Worm (Caenorhabditis elegans) whole organism, young adult: Measurements from ENCODE around the gene T23F6.5.

Source experiments
- F22D6.2 ChIP-seq: sonication (generic microtip); optimal IDR thresholded peaks from 2 replicates; lab custom pipeline; 2016; ENCODE audit warnings: mild to moderate bottlenecking, missing genetic modification characterization, missing compliant biosample characterization
- F23B12.7 ChIP-seq: sonication (generic microtip); optimal IDR thresholded peaks from 2 replicates; lab custom pipeline; 2017; ENCODE audit warnings: missing genetic modification characterization, mild to moderate bottlenecking, missing compliant biosample characterization, antibody characterized with exemption, moderate library complexity; ENCODE audit not compliant: insufficient read depth
- F37B4.10 ChIP-seq: fragments of 200-800 bp; sonication (Bioruptor generic); IDR thresholded peaks from 2 replicates; pipeline ENCODE4 v1.3.6; 2022; ENCODE audit warnings: missing genetic modification characterization, missing compliant biosample characterization
- F39B2.1 ChIP-seq: fragments of 200-800 bp; sonication (Bioruptor generic); IDR thresholded peaks from 2 replicates; pipeline ENCODE4 v1.3.6; 2022; ENCODE audit warnings: missing genetic modification reagents, missing genetic modification characterization, missing compliant biosample characterization
- K12H6.12 ChIP-seq: fragments of 200-800 bp; sonication (Bioruptor generic); optimal IDR thresholded peaks from 2 replicates; lab custom pipeline; 2018; ENCODE audit warnings: mild to moderate bottlenecking, missing genetic modification characterization, missing compliant biosample characterization
- T26A5.8 ChIP-seq: sonication (generic microtip); optimal IDR thresholded peaks from 2 replicates; lab custom pipeline; 2016; ENCODE audit warnings: missing genetic modification characterization, missing compliant biosample characterization
- Y53F4B.3 ChIP-seq: fragments of 200-800 bp; sonication (Bioruptor generic); IDR thresholded peaks from 2 replicates; pipeline ENCODE4 v1.3.6; 2022; ENCODE audit warnings: missing genetic modification reagents, missing genetic modification characterization, missing compliant biosample characterization
- Y53G8AR.9 ChIP-seq: fragments of 200-800 bp; sonication (Bioruptor generic); conservative IDR thresholded peaks from 2 replicates; pipeline ENCODE4 v1.3.6; 2022; ENCODE audit warnings: missing genetic modification reagents, missing genetic modification characterization, missing compliant biosample characterization
- Y56A3A.18 ChIP-seq: fragments of 200-800 bp; sonication (Bioruptor generic); IDR thresholded peaks from 2 replicates; pipeline ENCODE4 v1.3.6; 2022; ENCODE audit warnings: missing genetic modification reagents, missing genetic modification characterization, missing compliant biosample characterization
- Y67H2A.10 ChIP-seq: fragments of 200-800 bp; sonication (Bioruptor generic); conservative IDR thresholded peaks from 2 replicates; pipeline ENCODE4 v1.3.6; 2022; ENCODE audit warnings: missing genetic modification reagents, missing genetic modification characterization, missing compliant biosample characterization
- Y95B8A.8 ChIP-seq: fragments of 200-800 bp; sonication (Bioruptor generic); IDR thresholded peaks from 2 replicates; pipeline ENCODE4 v1.3.6; 2022; ENCODE audit warnings: missing genetic modification reagents, missing genetic modification characterization, missing compliant biosample characterization
- akir-1 ChIP-seq: fragments of 200-800 bp; sonication (Bioruptor generic); optimal IDR thresholded peaks from 2 replicates; lab custom pipeline; 2018; ENCODE audit warnings: mild to moderate bottlenecking, missing genetic modification characterization, moderate library complexity, missing compliant biosample characterization
- ama-1 ChIP-seq, 3 experiments: fragments of 150-350 bp in 1 of 3; sonication (generic microtip) in 2 of 3; optimal IDR thresholded peaks; 2 replicates each; lab custom pipeline; 2014 to 2018; ENCODE audit warnings: missing biosample characterization in 2 of 3, missing genetic modification characterization in 2 of 3, missing genetic modification reagents in 2 of 3
- aptf-2 ChIP-seq: fragments of 200-800 bp; sonication (Bioruptor generic); conservative IDR thresholded peaks from 2 replicates; pipeline ENCODE4 v1.3.6; 2022; ENCODE audit warnings: missing genetic modification reagents, missing genetic modification characterization, missing compliant biosample characterization
- aptf-3 ChIP-seq: fragments of 200-800 bp; sonication (Bioruptor generic); IDR thresholded peaks from 2 replicates; pipeline ENCODE4 v1.3.6; 2022; ENCODE audit warnings: missing genetic modification characterization, missing compliant biosample characterization
- attf-5 ChIP-seq: fragments of 200-800 bp; sonication (Bioruptor generic); optimal IDR thresholded peaks from 2 replicates; lab custom pipeline; 2018; ENCODE audit warnings: mild to moderate bottlenecking, missing genetic modification characterization, missing compliant biosample characterization
- attf-6 ChIP-seq: fragments of 200-800 bp; sonication (Bioruptor generic); IDR thresholded peaks from 2 replicates; pipeline ENCODE4 v1.3.6; 2022; ENCODE audit warnings: missing genetic modification reagents, missing genetic modification characterization, missing compliant biosample characterization
- bed-2 ChIP-seq: fragments of 200-800 bp; sonication (Bioruptor generic); IDR thresholded peaks from 2 replicates; pipeline ENCODE4 v1.3.6; 2022; ENCODE audit warnings: missing genetic modification reagents, missing genetic modification characterization, missing compliant biosample characterization
- ceh-79 ChIP-seq: sonication (generic microtip); optimal IDR thresholded peaks from 2 replicates; lab custom pipeline; 2017; ENCODE audit warnings: mild to moderate bottlenecking, missing genetic modification characterization, missing compliant biosample characterization
- chd-7 ChIP-seq: sonication (generic microtip); optimal IDR thresholded peaks from 2 replicates; lab custom pipeline; 2016; ENCODE audit warnings: mild to moderate bottlenecking, missing genetic modification characterization, moderate library complexity, missing compliant biosample characterization
- dpff-1 ChIP-seq: sonication (generic microtip); optimal IDR thresholded peaks from 2 replicates; lab custom pipeline; 2017; ENCODE audit warnings: mild to moderate bottlenecking, missing genetic modification characterization, missing compliant biosample characterization
- ets-4 ChIP-seq: fragments of 200-800 bp; sonication (Bioruptor generic); optimal IDR thresholded peaks from 2 replicates; lab custom pipeline; 2018; ENCODE audit warnings: mild to moderate bottlenecking, missing genetic modification characterization, missing compliant biosample characterization
- hrde-1 ChIP-seq: sonication (generic microtip); optimal IDR thresholded peaks from 2 replicates; lab custom pipeline; 2016; ENCODE audit warnings: missing genetic modification characterization, mild to moderate bottlenecking, missing compliant biosample characterization, moderate library complexity, missing genotype, missing genetic modification reagents, borderline replicate concordance
- let-526 ChIP-seq: fragments of 200-800 bp; sonication (Bioruptor generic); IDR thresholded peaks from 2 replicates; pipeline ENCODE4 v1.3.6; 2022; ENCODE audit warnings: missing genetic modification reagents, missing genetic modification characterization, missing compliant biosample characterization
- lsy-27 ChIP-seq: sonication (generic microtip); optimal IDR thresholded peaks from 2 replicates; lab custom pipeline; 2017; ENCODE audit warnings: missing genetic modification characterization, mild to moderate bottlenecking, missing compliant biosample characterization, antibody characterized with exemption, missing genotype, borderline replicate concordance; ENCODE audit not compliant: insufficient read depth
- madf-10 ChIP-seq: sonication (generic microtip); optimal IDR thresholded peaks from 2 replicates; lab custom pipeline; 2016; ENCODE audit warnings: mild to moderate bottlenecking, missing genetic modification characterization, missing compliant biosample characterization
- madf-6 ChIP-seq: fragments of 200-800 bp; sonication (Bioruptor generic); IDR thresholded peaks from 2 replicates; pipeline ENCODE4 v1.3.6; 2022; ENCODE audit warnings: missing genetic modification reagents, missing genetic modification characterization, missing compliant biosample characterization
- madf-8 ChIP-seq: fragments of 200-800 bp; sonication (Bioruptor generic); conservative IDR thresholded peaks from 2 replicates; pipeline ENCODE4 v1.3.6; 2022; ENCODE audit warnings: missing genetic modification reagents, missing genetic modification characterization, missing compliant biosample characterization
- mcd-1 ChIP-seq: fragments of 200-800 bp; sonication (Bioruptor generic); IDR thresholded peaks from 2 replicates; pipeline ENCODE4 v1.3.6; 2022; ENCODE audit warnings: missing genetic modification reagents, missing genetic modification characterization, missing compliant biosample characterization
- mxl-1 ChIP-seq: sonication (generic microtip); optimal IDR thresholded peaks from 2 replicates; lab custom pipeline; 2016; ENCODE audit warnings: missing genetic modification characterization, missing compliant biosample characterization
- nfya-1 ChIP-seq: sonication (generic microtip); optimal IDR thresholded peaks from 2 replicates; lab custom pipeline; 2017; ENCODE audit warnings: antibody characterized with exemption, missing compliant biosample characterization, missing genetic modification characterization, borderline replicate concordance; ENCODE audit not compliant: insufficient read depth
- nfya-2 ChIP-seq: fragments of 200-800 bp; sonication (Bioruptor generic); IDR thresholded peaks from 2 replicates; pipeline ENCODE4 v1.3.6; 2022; ENCODE audit warnings: missing genetic modification reagents, missing genetic modification characterization, missing compliant biosample characterization
- nfyb-1 ChIP-seq: fragments of 200-800 bp; sonication (Bioruptor generic); IDR thresholded peaks from 2 replicates; pipeline ENCODE4 v1.3.6; 2022; ENCODE audit warnings: missing genetic modification reagents, missing genetic modification characterization, missing compliant biosample characterization
- nhr-179 ChIP-seq: sonication (generic microtip); optimal IDR thresholded peaks from 2 replicates; lab custom pipeline; 2016; ENCODE audit warnings: mild to moderate bottlenecking, missing genetic modification characterization, missing compliant biosample characterization
- pbrm-1 ChIP-seq: fragments of 200-800 bp; sonication (Bioruptor generic); IDR thresholded peaks from 2 replicates; pipeline ENCODE4 v1.3.6; 2022; ENCODE audit warnings: missing genetic modification reagents, missing genetic modification characterization, missing compliant biosample characterization
- rcor-1 ChIP-seq: fragments of 200-800 bp; sonication (Bioruptor generic); IDR thresholded peaks from 2 replicates; pipeline ENCODE4 v1.3.6; 2022; ENCODE audit warnings: missing genetic modification reagents, missing genetic modification characterization, missing compliant biosample characterization
- sdz-38 ChIP-seq: sonication (generic microtip); optimal IDR thresholded peaks from 2 replicates; lab custom pipeline; 2016; ENCODE audit warnings: missing genotype, missing genetic modification characterization, missing compliant biosample characterization
- snpc-1.1 ChIP-seq: sonication (generic microtip); optimal IDR thresholded peaks from 2 replicates; lab custom pipeline; 2017; ENCODE audit warnings: missing genetic modification characterization, mild to moderate bottlenecking, missing compliant biosample characterization, antibody characterized with exemption, moderate library complexity, missing genotype, missing genetic modification reagents; ENCODE audit not compliant: insufficient read depth
- snpc-1.3 ChIP-seq: sonication (generic microtip); optimal IDR thresholded peaks from 2 replicates; lab custom pipeline; 2017; ENCODE audit warnings: missing genetic modification characterization, mild to moderate bottlenecking, missing compliant biosample characterization, antibody characterized with exemption, moderate library complexity, missing genotype, missing genetic modification reagents; ENCODE audit not compliant: insufficient read depth
- sptf-2 ChIP-seq: fragments of 200-800 bp; sonication (Bioruptor generic); optimal IDR thresholded peaks from 2 replicates; lab custom pipeline; 2018; ENCODE audit warnings: mild to moderate bottlenecking, missing genetic modification characterization, missing compliant biosample characterization
- tlf-1 ChIP-seq: fragments of 200-800 bp; sonication (Bioruptor generic); optimal IDR thresholded peaks from 2 replicates; lab custom pipeline; 2018; ENCODE audit warnings: mild to moderate bottlenecking, missing genetic modification characterization, missing compliant biosample characterization
- unc-130 ChIP-seq: sonication (generic microtip); optimal IDR thresholded peaks from 2 replicates; lab custom pipeline; 2016; ENCODE audit warnings: missing genetic modification reagents, missing genetic modification characterization, missing compliant biosample characterization
- unc-62 ChIP-seq: fragments of 150-350 bp; optimal IDR thresholded peaks from 2 replicates; lab custom pipeline; 2014; ENCODE audit warnings: missing biosample characterization, missing genetic modification reagents, missing genetic modification characterization
- zim-3 ChIP-seq: sonication (generic microtip); optimal IDR thresholded peaks from 2 replicates; lab custom pipeline; 2017; ENCODE audit warnings: mild to moderate bottlenecking, missing genetic modification characterization, moderate library complexity, missing compliant biosample characterization
- ztf-22 ChIP-seq: fragments of 200-800 bp; sonication (Bioruptor generic); optimal IDR thresholded peaks from 2 replicates; lab custom pipeline; 2018; ENCODE audit warnings: mild to moderate bottlenecking, missing genetic modification characterization, moderate library complexity, missing compliant biosample characterization
- ztf-25 ChIP-seq: fragments of 200-800 bp; sonication (Bioruptor generic); IDR thresholded peaks from 2 replicates; pipeline ENCODE4 v1.3.6; 2022; ENCODE audit warnings: missing genetic modification reagents, missing genetic modification characterization, missing compliant biosample characterization
- ztf-28 ChIP-seq: fragments of 200-800 bp; sonication (Bioruptor generic); IDR thresholded peaks from 2 replicates; pipeline ENCODE4 v1.3.6; 2022; ENCODE audit warnings: missing genetic modification reagents, missing genetic modification characterization, missing compliant biosample characterization

The T23F6.5 gene

DNA sequence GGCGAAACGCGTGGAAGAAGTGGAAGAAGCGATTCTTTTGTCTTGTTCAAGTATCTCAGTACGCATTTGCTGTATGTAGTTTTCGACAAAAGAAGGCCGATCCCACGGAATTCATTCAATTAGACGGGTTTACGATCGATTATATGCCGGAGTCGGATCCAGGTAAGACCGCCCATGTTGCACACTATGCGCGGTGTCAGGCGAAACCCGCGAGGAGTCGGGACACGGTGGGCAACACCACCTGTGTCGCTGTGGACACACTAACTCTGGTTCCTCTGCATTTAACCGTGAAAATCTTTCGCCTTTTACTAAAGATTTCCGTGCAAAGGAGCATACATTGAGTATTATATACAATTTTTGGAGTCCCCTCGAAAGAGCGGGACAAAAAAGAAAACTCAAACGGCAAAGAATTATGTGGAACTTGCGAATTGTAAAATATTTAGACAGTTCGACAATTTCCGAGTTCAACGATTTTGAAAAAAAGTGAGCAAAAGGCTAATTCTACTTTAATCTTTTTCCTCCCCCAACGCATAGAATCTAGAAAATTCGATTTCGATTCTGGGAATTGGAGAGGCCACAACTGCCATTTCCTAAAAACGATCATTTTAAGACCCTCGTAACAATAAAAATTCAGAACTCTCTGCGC is 40.6 kb upstream of the T23F6.5 start (continued):
- TF ChIP-seq madf-8 (GFP tag; lab: Robert Waterston, UW) (peak; percentile 40), F22D6.2 (tag; lab: Kevin White, UChicago) (no peak), madf-6 (peak; percentile 82), K12H6.12 (tag; lab: Kevin White, UChicago) (no peak), nfya-2 (GFP tag; lab: Robert Waterston, UW) (no peak), ets-4 (no peak), chd-7 (no peak), let-526 (no peak), akir-1 (no peak), zim-3 (tag; lab: Kevin White, UChicago) (no peak), nfyb-1 (GFP tag; lab: Robert Waterston, UW) (peak; percentile 69; the same call in 1 of the 2 replicates), madf-10 (tag; lab: Kevin White, UChicago) (no peak), Y95B8A.8 (GFP tag; lab: Robert Waterston, UW) (peak; percentile 54; the same call in 1 of the 2 replicates), aptf-3 (GFP tag; lab: Robert Waterston, UW) (no peak), mxl-1 (tag; lab: Kevin White, UChicago) (no peak), rcor-1 (GFP tag; lab: Robert Waterston, UW) (peak; percentile 81), F23B12.7 (tag; lab: Kevin White, UChicago) (no peak), T26A5.8 (tag; lab: Kevin White, UChicago) (no peak), snpc-1.3 (peak; percentile 71), unc-62 (GFP tag; lab: Kevin White, UChicago) (no peak), Y56A3A.18 (GFP tag; lab: Robert Waterston, UW) (0 out of 2 replicates have a peak, but pooled peaks have one; percentile 23), hrde-1 (tag; lab: Kevin White, UChicago) (no peak), Y53G8AR.9 (GFP tag; lab: Robert Waterston, UW) (no peak), ztf-28 (GFP tag; lab: Robert Waterston, UW) (no peak), ztf-25 (GFP tag; lab: Robert Waterston, UW) (no peak), snpc-1.1 (peak; percentile 93), mcd-1 (peak; percentile 58), pbrm-1 (GFP tag; lab: Robert Waterston, UW) (peak; percentile 97), sdz-38 (tag; lab: Kevin White, UChicago) (no peak), ama-1 (optimal IDR thresholded peaks at IDR 0.05; lab: Kevin White, UChicago) (no peak), ama-1 (GFP tag; optimal IDR thresholded peaks at IDR 0.05; lab: Kevin White, UChicago) (no peak), F39B2.1 (GFP tag; lab: Robert Waterston, UW) (no peak), ceh-79 (tag; lab: Kevin White, UChicago) (no peak), nhr-179 (no peak), Y53F4B.3 (GFP tag; lab: Robert Waterston, UW) (no peak), bed-2 (GFP tag; lab: Robert Waterston, UW) (no peak), attf-6 (GFP tag; lab: Robert Waterston, UW) (peak; percentile 95), dpff-1 (tag; lab: Kevin White, UChicago) (no peak), aptf-2 (GFP tag; lab: Robert Waterston, UW) (peak; percentile 69; the same call in 1 of the 2 replicates), sptf-2 (no peak), ztf-22 (GFP tag; lab: Kevin White, UChicago) (no peak), lsy-27 (tag; lab: Kevin White, UChicago) (no peak), nfya-1 (tag; lab: Kevin White, UChicago) (no peak), F37B4.10 (GFP tag; lab: Robert Waterston, UW) (no peak), attf-5 (GFP tag; lab: Kevin White, UChicago) (no peak), tlf-1 (GFP tag; lab: Kevin White, UChicago) (no peak), Y67H2A.10 (GFP tag; lab: Robert Waterston, UW) (no peak), unc-130 (GFP tag; lab: Kevin White, UChicago) (no peak)
